5 fruit fly cellular contexts compared by ENCODE assay signal in the genomic region with DNA sequence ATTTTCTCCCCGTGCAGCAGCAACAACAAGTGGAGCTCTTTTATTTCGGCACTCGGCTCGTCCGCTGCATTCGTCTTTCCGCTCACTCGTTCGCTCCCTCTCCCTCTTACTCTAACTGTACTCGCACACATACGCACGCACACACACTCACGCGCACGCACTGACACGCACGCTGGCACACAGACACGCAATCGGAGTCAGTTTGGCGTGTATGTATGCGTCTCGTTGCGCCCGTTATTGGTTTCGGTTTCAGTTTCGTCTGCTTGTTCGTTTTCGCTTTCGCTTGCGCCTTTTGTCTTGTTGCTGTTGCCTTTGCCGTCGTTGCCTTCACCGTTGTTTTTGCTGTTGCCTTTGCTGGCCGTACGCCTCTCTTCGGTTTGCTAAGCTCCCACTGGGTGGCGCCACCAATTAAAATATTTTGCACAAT.
TF ChIP-seq lines count a peak whose summit lies in the region.

No protein-coding gene starts in this region.

- TF ChIP-seq CTCF in whole organism, embryonic (GFP tag; optimal IDR thresholded peaks at IDR 0.05; lab: Kevin White, UChicago), result peak; percentile 87

TF ChIP-seq in whole organism, adult, 20 proteins besides CTCF, POLR2A, EP300 and RAD21:
- no peak for TF ChIP-seq cic (GFP tag; optimal IDR thresholded peaks at IDR 0.05; lab: Kevin White, UChicago)
- TF ChIP-seq CG14711 (tag; optimal IDR thresholded peaks at IDR 0.05; lab: Kevin White, UChicago), result no peak
- TF ChIP-seq pad (GFP tag; optimal IDR thresholded peaks at IDR 0.05; lab: Kevin White, UChicago), result peak; percentile 30
- no peak for TF ChIP-seq CG5204 (GFP tag; optimal IDR thresholded peaks at IDR 0.05; lab: Kevin White, UChicago)
- no peak for TF ChIP-seq cnc (optimal IDR thresholded peaks at IDR 0.05; lab: Kevin White, UChicago)
- no peak for TF ChIP-seq CG7101 (tag; optimal IDR thresholded peaks at IDR 0.05; lab: Kevin White, UChicago)
- TF ChIP-seq Clk (GFP tag; optimal IDR thresholded peaks at IDR 0.05; lab: Kevin White, UChicago), result no peak
- no peak for TF ChIP-seq Mnt (GFP tag; optimal IDR thresholded peaks at IDR 0.05; lab: Kevin White, UChicago)
- no peak for TF ChIP-seq CG1620 (GFP tag; optimal IDR thresholded peaks at IDR 0.05; lab: Kevin White, UChicago)
- TF ChIP-seq ovo (GFP tag; optimal IDR thresholded peaks at IDR 0.05; lab: Kevin White, UChicago), result peak; percentile 54
- TF ChIP-seq CG7045 (GFP tag; optimal IDR thresholded peaks at IDR 0.05; lab: Kevin White, UChicago), result no peak
- no peak for TF ChIP-seq tj (GFP tag; optimal IDR thresholded peaks at IDR 0.05; lab: Kevin White, UChicago)
- TF ChIP-seq Hr96 (GFP tag; optimal IDR thresholded peaks at IDR 0.05; lab: Kevin White, UChicago), result no peak

TF ChIP-seq in whole organism, embryonic, 481 proteins besides CTCF, POLR2A, EP300 and RAD21 (continues in another document):
- no peak for TF ChIP-seq CG42726 (GFP tag; IDR thresholded peaks at IDR 0.05; lab: Robert Waterston, UW; ENCODE audit: partially characterized antibody)
- 0 out of 2 replicates have a peak, but pooled peaks have one; percentile 31 for TF ChIP-seq crol (GFP tag; IDR thresholded peaks at IDR 0.05; lab: Robert Waterston, UW)
- no peak for TF ChIP-seq CG2116 (GFP tag; optimal IDR thresholded peaks at IDR 0.05; lab: Kevin White, UChicago)
- no peak; the same call in 1 of the 2 replicates for TF ChIP-seq E2f2 (GFP tag; IDR thresholded peaks at IDR 0.05; lab: Robert Waterston, UW)
- TF ChIP-seq en (GFP tag; optimal IDR thresholded peaks at IDR 0.05; lab: Kevin White, UChicago), result no peak
- TF ChIP-seq pfk (GFP tag; optimal IDR thresholded peaks at IDR 0.05; lab: Kevin White, UChicago), result no peak
- no peak for TF ChIP-seq CG16813 (GFP tag; IDR thresholded peaks at IDR 0.05; lab: Robert Waterston, UW; ENCODE audit: partially characterized antibody)
- TF ChIP-seq bab2 (GFP tag; optimal IDR thresholded peaks at IDR 0.05; lab: Kevin White, UChicago), result no peak
- TF ChIP-seq HmgD (GFP tag; optimal IDR thresholded peaks at IDR 0.05; lab: Kevin White, UChicago), result no peak
- peak; percentile 9 for TF ChIP-seq CG14710 (tag; optimal IDR thresholded peaks at IDR 0.05; lab: Kevin White, UChicago)
- TF ChIP-seq CG31388 (GFP tag; optimal IDR thresholded peaks at IDR 0.05; lab: Kevin White, UChicago), result no peak
- TF ChIP-seq Taf1 (GFP tag; IDR thresholded peaks at IDR 0.05; lab: Robert Waterston, UW), result no peak
- TF ChIP-seq emc (GFP tag; optimal IDR thresholded peaks at IDR 0.05; lab: Kevin White, UChicago), result no peak
- TF ChIP-seq jumu (GFP tag; optimal IDR thresholded peaks at IDR 0.05; lab: Kevin White, UChicago), result no peak
- no peak for TF ChIP-seq sna (GFP tag; IDR thresholded peaks at IDR 0.05; lab: Robert Waterston, UW; ENCODE audit: partially characterized antibody)
- no peak for TF ChIP-seq Jarid2 (GFP tag; optimal IDR thresholded peaks at IDR 0.05; lab: Kevin White, UChicago)
- TF ChIP-seq CG11085 (GFP tag; IDR thresholded peaks at IDR 0.05; lab: Robert Waterston, UW), result no peak
- no peak for TF ChIP-seq ham (GFP tag; IDR thresholded peaks at IDR 0.05; lab: Robert Waterston, UW)

TF ChIP-seq in whole organism, prepupa, 60 proteins besides CTCF, POLR2A, EP300 and RAD21 (continues in another document):
- TF ChIP-seq Sox14 (GFP tag; optimal IDR thresholded peaks at IDR 0.05; lab: Kevin White, UChicago), result peak; percentile 8
- TF ChIP-seq CG6854 (GFP tag; optimal IDR thresholded peaks at IDR 0.05; lab: Kevin White, UChicago), result peak; percentile 41
- no peak for TF ChIP-seq Eip75B (GFP tag; optimal IDR thresholded peaks at IDR 0.05; lab: Kevin White, UChicago)
- TF ChIP-seq CG1621 (tag; optimal IDR thresholded peaks at IDR 0.05; lab: Kevin White, UChicago), result no peak
- no peak for TF ChIP-seq CG6808 (GFP tag; optimal IDR thresholded peaks at IDR 0.05; lab: Kevin White, UChicago)
- peak; percentile 64 for TF ChIP-seq svp (GFP tag; lab: Kevin White, UChicago)
- no peak for TF ChIP-seq CG11294 (GFP tag; IDR thresholded peaks at IDR 0.05; lab: Robert Waterston, UW)
- TF ChIP-seq lz (GFP tag; optimal IDR thresholded peaks at IDR 0.05; lab: Kevin White, UChicago), result no peak
- peak; percentile 37 for TF ChIP-seq topi (GFP tag; optimal IDR thresholded peaks at IDR 0.05; lab: Kevin White, UChicago)
- peak; percentile 11 to 20 for TF ChIP-seq ss (GFP tag; optimal IDR thresholded peaks at IDR 0.05; lab: Kevin White, UChicago)
- TF ChIP-seq CG8319 (GFP tag; optimal IDR thresholded peaks at IDR 0.05; lab: Kevin White, UChicago), result no peak
- TF ChIP-seq CG3919 (GFP tag; optimal IDR thresholded peaks at IDR 0.05; lab: Kevin White, UChicago), result no peak
- peak; percentile 17 for TF ChIP-seq dac (GFP tag; optimal IDR thresholded peaks at IDR 0.05; lab: Kevin White, UChicago)
- TF ChIP-seq cyc (GFP tag; optimal IDR thresholded peaks at IDR 0.05; lab: Kevin White, UChicago), result peak; percentile 18
- no peak for TF ChIP-seq CG16779 (tag; optimal IDR thresholded peaks at IDR 0.05; lab: Kevin White, UChicago)
- TF ChIP-seq CG11762 (GFP tag; optimal IDR thresholded peaks at IDR 0.05; lab: Kevin White, UChicago; ENCODE audit: insufficient read depth), result no peak
- TF ChIP-seq Blimp-1 (GFP tag; optimal IDR thresholded peaks at IDR 0.05; lab: Kevin White, UChicago), result peak; percentile 95
- TF ChIP-seq CG31627 (GFP tag; optimal IDR thresholded peaks at IDR 0.05; lab: Kevin White, UChicago), result no peak
- peak; percentile 7 for TF ChIP-seq Sox102F (GFP tag; optimal IDR thresholded peaks at IDR 0.05; lab: Kevin White, UChicago)
- peak; percentile 56 for TF ChIP-seq Eip78C (GFP tag; lab: Kevin White, UChicago)

TF ChIP-seq in whole organism, pupa, 21 proteins besides CTCF, POLR2A, EP300 and RAD21:
- TF ChIP-seq rn (GFP tag; IDR thresholded peaks at IDR 0.05; lab: Robert Waterston, UW) (no peak), CG15710 (tag; optimal IDR thresholded peaks at IDR 0.05; lab: Kevin White, UChicago) (no peak), fd96Ca (GFP tag; IDR thresholded peaks at IDR 0.05; lab: Robert Waterston, UW) (0 out of 3 replicates have a peak, but pooled peaks have one; percentile 18), Ets98B (GFP tag; IDR thresholded peaks at IDR 0.05; lab: Robert Waterston, UW) (no peak), EcR (GFP tag; optimal IDR thresholded peaks at IDR 0.05; lab: Kevin White, UChicago) (no peak), CG32121 (GFP tag; IDR thresholded peaks at IDR 0.05; lab: Robert Waterston, UW) (no peak), Pif1B (GFP tag; optimal IDR thresholded peaks at IDR 0.05; lab: Kevin White, UChicago) (no peak), CG34367 (tag; optimal IDR thresholded peaks at IDR 0.05; lab: Kevin White, UChicago) (no peak), gl (tag; optimal IDR thresholded peaks at IDR 0.05; lab: Kevin White, UChicago) (no peak), D1 (tag; optimal IDR thresholded peaks at IDR 0.05; lab: Kevin White, UChicago) (no peak), CG17806 (tag; optimal IDR thresholded peaks at IDR 0.05; lab: Kevin White, UChicago) (no peak), CG14655 (GFP tag; optimal IDR thresholded peaks at IDR 0.05; lab: Kevin White, UChicago) (peak; percentile 27), Pif1A (GFP tag; optimal IDR thresholded peaks at IDR 0.05; lab: Kevin White, UChicago) (no peak), CG4496 (GFP tag; IDR thresholded peaks at IDR 0.05; lab: Robert Waterston, UW) (peak; percentile 52; the same call in 1 of the 3 replicates), CG10348 (GFP tag; IDR thresholded peaks at IDR 0.05; lab: Robert Waterston, UW) (no peak), CG9948 (tag; optimal IDR thresholded peaks at IDR 0.05; lab: Kevin White, UChicago) (no peak), CG8301 (tag; optimal IDR thresholded peaks at IDR 0.05; lab: Kevin White, UChicago) (no peak), CG12605 (GFP tag; IDR thresholded peaks at IDR 0.05; lab: Robert Waterston, UW) (no peak), CG8159 (tag; optimal IDR thresholded peaks at IDR 0.05; lab: Kevin White, UChicago) (no peak), Snoo (tag; optimal IDR thresholded peaks at IDR 0.05; lab: Kevin White, UChicago) (peak; percentile 43), CG13204 (GFP tag; optimal IDR thresholded peaks at IDR 0.05; lab: Kevin White, UChicago) (peak; percentile 73)

TF ChIP-seq in whole organism, wandering third instar larva, 38 proteins besides CTCF, POLR2A, EP300 and RAD21:
- TF ChIP-seq lola (GFP tag; optimal IDR thresholded peaks at IDR 0.05; lab: Kevin White, UChicago) (no peak), Rel (GFP tag; optimal IDR thresholded peaks at IDR 0.05; lab: Kevin White, UChicago) (no peak), Rel (tag; optimal IDR thresholded peaks at IDR 0.05; lab: Kevin White, UChicago) (no peak), GATAd (GFP tag; optimal IDR thresholded peaks at IDR 0.05; lab: Kevin White, UChicago) (no peak), psq (GFP tag; optimal IDR thresholded peaks at IDR 0.05; lab: Kevin White, UChicago) (peak; percentile 27)
